Fruit fly (Drosophila melanogaster) whole organism, embryonic: Measurements from ENCODE around the gene Atg12.

ENCODE experiments used
- Adf1 ChIP-seq: fragments of 200-800 bp; sonication (Bioruptor generic); IDR thresholded peaks from 2 replicates; pipeline ENCODE4 v1.3.6; 2022; ENCODE audit warnings: missing biosample characterization, missing genetic modification characterization
- CG10274 ChIP-seq: fragments of 200-800 bp; sonication (Bioruptor generic); optimal IDR thresholded peaks from 3 replicates; lab custom pipeline; 2017; ENCODE audit warnings: missing biosample characterization, mild to moderate bottlenecking, missing genetic modification characterization
- CG10431 ChIP-seq: fragments of 200-800 bp; sonication (Bioruptor generic); optimal IDR thresholded peaks from 3 replicates; lab custom pipeline; 2018; ENCODE audit warnings: missing biosample characterization, mild to moderate bottlenecking, missing genetic modification characterization
- CG10979 ChIP-seq: fragments of 200-800 bp; sonication (Bioruptor generic); optimal IDR thresholded peaks from 2 replicates; lab custom pipeline; 2018; ENCODE audit warnings: missing biosample characterization, mild to moderate bottlenecking, missing genetic modification characterization, moderate library complexity
- CG11398 ChIP-seq: fragments of 200-800 bp; sonication (Bioruptor generic); optimal IDR thresholded peaks from 2 replicates; lab custom pipeline; 2016; ENCODE audit warnings: missing biosample characterization, missing genetic modification characterization
- CG11695 ChIP-seq: fragments of 200-800 bp; sonication (Bioruptor generic); IDR thresholded peaks from 3 replicates; pipeline ENCODE4 v1.3.6; 2022; ENCODE audit warnings: missing biosample characterization, missing genetic modification characterization
- CG12071 ChIP-seq: fragments of 200-800 bp; sonication (Bioruptor generic); optimal IDR thresholded peaks from 3 replicates; lab custom pipeline; 2018; ENCODE audit warnings: missing biosample characterization, mild to moderate bottlenecking, missing genetic modification characterization
- CG12744 ChIP-seq: fragments of 200-800 bp; sonication (Bioruptor generic); optimal IDR thresholded peaks from 2 replicates; lab custom pipeline; 2016; ENCODE audit warnings: missing biosample characterization, missing genetic modification characterization
- CG12942 ChIP-seq: fragments of 200-800 bp; sonication (Bioruptor generic); optimal IDR thresholded peaks from 3 replicates; lab custom pipeline; 2016; ENCODE audit warnings: missing biosample characterization, missing genetic modification characterization
- CG14441 ChIP-seq: fragments of 200-800 bp; sonication (Bioruptor generic); IDR thresholded peaks from 2 replicates; pipeline ENCODE4 v1.3.6; 2022; ENCODE audit warnings: missing biosample characterization, missing genetic modification characterization
- CG15601 ChIP-seq: fragments of 200-800 bp; sonication (Bioruptor generic); optimal IDR thresholded peaks from 3 replicates; lab custom pipeline; 2019; ENCODE audit warnings: missing biosample characterization, mild to moderate bottlenecking, missing genetic modification characterization, moderate library complexity
- CG17359 ChIP-seq: fragments of 200-800 bp; sonication (Bioruptor generic); optimal IDR thresholded peaks from 3 replicates; lab custom pipeline; 2018; ENCODE audit warnings: missing biosample characterization, mild to moderate bottlenecking, missing genetic modification characterization, moderate library complexity
- CG1792 ChIP-seq: fragments of 200-800 bp; sonication (Bioruptor generic); optimal IDR thresholded peaks from 2 replicates; lab custom pipeline; 2016; ENCODE audit warnings: missing biosample characterization, missing genetic modification characterization
- CG2120 ChIP-seq: fragments of 200-800 bp; sonication (Bioruptor generic); optimal IDR thresholded peaks from 3 replicates; lab custom pipeline; 2016; ENCODE audit warnings: missing biosample characterization, missing genetic modification characterization
- CG2129 ChIP-seq: fragments of 200-800 bp; sonication (Bioruptor generic); IDR thresholded peaks from 2 replicates; pipeline ENCODE4 v1.3.6; 2022; ENCODE audit warnings: missing biosample characterization, missing genetic modification characterization; ENCODE audit not compliant: partially characterized antibody
- CG3163 ChIP-seq: fragments of 200-800 bp; sonication (Bioruptor generic); optimal IDR thresholded peaks from 3 replicates; lab custom pipeline; 2016; ENCODE audit warnings: missing biosample characterization, missing genetic modification characterization
- CG34376 ChIP-seq: fragments of 200-800 bp; sonication (Bioruptor generic); optimal IDR thresholded peaks from 2 replicates; lab custom pipeline; 2018; ENCODE audit warnings: missing biosample characterization, mild to moderate bottlenecking, missing genetic modification characterization
- CG7357 ChIP-seq: fragments of 200-800 bp; sonication (Bioruptor generic); IDR thresholded peaks from 3 replicates; pipeline ENCODE4 v1.3.6; 2022; ENCODE audit warnings: missing biosample characterization, missing genetic modification characterization
- CG7928 ChIP-seq: fragments of 200-800 bp; sonication (Bioruptor generic); optimal IDR thresholded peaks from 2 replicates; lab custom pipeline; 2017; ENCODE audit warnings: missing biosample characterization, mild to moderate bottlenecking, missing genetic modification characterization
- CG8924 ChIP-seq: fragments of 200-800 bp; optimal IDR thresholded peaks from 3 replicates; lab custom pipeline; 2019; ENCODE audit warnings: missing biosample characterization, mild to moderate bottlenecking, missing genetic modification characterization, moderate library complexity
- Dp ChIP-seq: fragments of 200-800 bp; sonication (Bioruptor generic); optimal IDR thresholded peaks from 2 replicates; lab custom pipeline; 2018; ENCODE audit warnings: missing biosample characterization, mild to moderate bottlenecking, missing genetic modification characterization, moderate library complexity
- Eip74EF ChIP-seq, 2 experiments: fragments of 200-800 bp in 1 of 2; fragments of >200 bp in 1 of 2; sonication (Bioruptor generic) in 1 of 2; optimal IDR thresholded peaks; 2 replicates each; lab custom pipeline; 2017 to 2019; ENCODE audit warnings: missing biosample characterization in 2 of 2, missing genetic modification characterization in 2 of 2, mild to moderate bottlenecking in 1 of 2, moderate library complexity in 1 of 2
- Hey ChIP-seq: fragments of 200-800 bp; sonication (Bioruptor generic); optimal IDR thresholded peaks from 3 replicates; lab custom pipeline; 2018; ENCODE audit warnings: missing biosample characterization, mild to moderate bottlenecking, missing genetic modification characterization
- Meics ChIP-seq: fragments of 200-800 bp; sonication (Bioruptor generic); optimal IDR thresholded peaks from 2 replicates; lab custom pipeline; 2017; ENCODE audit warnings: missing biosample characterization, mild to moderate bottlenecking, missing genetic modification characterization
- Six4 ChIP-seq: fragments of 200-800 bp; sonication (Bioruptor generic); optimal IDR thresholded peaks from 2 replicates; lab custom pipeline; 2016; ENCODE audit warnings: missing biosample characterization, missing genetic modification characterization
- Sry-β ChIP-seq: fragments of 200-800 bp; sonication (Bioruptor generic); optimal IDR thresholded peaks from 2 replicates; lab custom pipeline; 2018; ENCODE audit warnings: missing biosample characterization, mild to moderate bottlenecking, missing genetic modification characterization, moderate library complexity
- Stat92E ChIP-seq, 3 experiments: fragments of >200 bp in 2 of 3; fragments of 200-800 bp in 1 of 3; sonication (Bioruptor generic) in 1 of 3; optimal IDR thresholded peaks; 2 replicates each; lab custom pipeline; 2017 to 2019; ENCODE audit warnings: missing biosample characterization in 3 of 3, missing genetic modification characterization in 3 of 3, mild to moderate bottlenecking in 1 of 3, moderate library complexity in 1 of 3
- Usf ChIP-seq: fragments of 200-800 bp; sonication (Bioruptor generic); optimal IDR thresholded peaks from 2 replicates; lab custom pipeline; 2017; ENCODE audit warnings: missing genotype, missing biosample characterization, missing genetic modification characterization
- bowl ChIP-seq: fragments of 200-800 bp; sonication (Bioruptor generic); IDR thresholded peaks from 2 replicates; pipeline ENCODE4 v1.3.6; 2022; ENCODE audit warnings: missing biosample characterization, missing genetic modification characterization
- cad ChIP-seq: fragments of >200 bp; optimal IDR thresholded peaks from 2 replicates; lab custom pipeline; 2017; ENCODE audit warnings: missing biosample characterization, missing genetic modification characterization
- croc ChIP-seq: fragments of 200-800 bp; sonication (Bioruptor generic); conservative IDR thresholded peaks from 3 replicates; pipeline ENCODE4 v1.3.6; 2022; ENCODE audit warnings: missing biosample characterization, missing genetic modification characterization
- cwo ChIP-seq: fragments of 200-800 bp; sonication (Bioruptor generic); optimal IDR thresholded peaks from 3 replicates; lab custom pipeline; 2017; ENCODE audit warnings: missing biosample characterization, missing genetic modification characterization, mild to moderate bottlenecking, moderate library complexity, missing genetic modification reagents
- dysf ChIP-seq: fragments of 200-800 bp; sonication (Bioruptor generic); IDR thresholded peaks from 3 replicates; pipeline ENCODE4 v1.3.6; 2022; ENCODE audit warnings: missing biosample characterization, missing genetic modification characterization
- en ChIP-seq: fragments of 200-800 bp; sonication (Bioruptor generic); optimal IDR thresholded peaks from 2 replicates; lab custom pipeline; 2016; ENCODE audit warnings: missing biosample characterization, missing genetic modification characterization
- fd64A ChIP-seq: fragments of 200-800 bp; sonication (Bioruptor generic); optimal IDR thresholded peaks from 3 replicates; lab custom pipeline; 2018; ENCODE audit warnings: missing biosample characterization, mild to moderate bottlenecking, missing genetic modification characterization
- fd96Cb ChIP-seq: fragments of 200-800 bp; sonication (Bioruptor generic); optimal IDR thresholded peaks from 2 replicates; lab custom pipeline; 2018; ENCODE audit warnings: missing biosample characterization, mild to moderate bottlenecking, missing genetic modification characterization, moderate library complexity
- gfzf ChIP-seq: fragments of 200-800 bp; sonication (Bioruptor generic); optimal IDR thresholded peaks from 2 replicates; lab custom pipeline; 2016; ENCODE audit warnings: missing biosample characterization, mild to moderate bottlenecking, missing genetic modification characterization, moderate library complexity
- h ChIP-seq: fragments of >200 bp; optimal IDR thresholded peaks from 2 replicates; lab custom pipeline; 2017
- kah ChIP-seq: fragments of 200-800 bp; sonication (Bioruptor generic); optimal IDR thresholded peaks from 2 replicates; lab custom pipeline; 2018; ENCODE audit warnings: missing biosample characterization, mild to moderate bottlenecking, missing genetic modification characterization
- maf-S ChIP-seq: fragments of 200-800 bp; sonication (Bioruptor generic); optimal IDR thresholded peaks from 2 replicates; lab custom pipeline; 2016; ENCODE audit warnings: missing biosample characterization, missing genetic modification characterization
- pan ChIP-seq, 4 experiments: fragments of >200 bp in 3 of 4; fragments of 200-800 bp in 1 of 4; sonication (Bioruptor generic) in 1 of 4; optimal IDR thresholded peaks in 3 of 4; IDR thresholded peaks in 1 of 4; 2 replicates each; pipeline versions ENCODE4 v1.3.6 to Lab custom; 2017 to 2022; ENCODE audit warnings: missing biosample characterization in 2 of 4, missing genetic modification characterization in 2 of 4, mixed read lengths in 1 of 4
- scrt ChIP-seq: fragments of 200-800 bp; sonication (Bioruptor generic); optimal IDR thresholded peaks from 2 replicates; lab custom pipeline; 2018; ENCODE audit warnings: missing biosample characterization, mild to moderate bottlenecking, missing genetic modification characterization, moderate library complexity
- sna ChIP-seq: fragments of 200-800 bp; sonication (Bioruptor generic); IDR thresholded peaks from 2 replicates; pipeline ENCODE4 v1.3.6; 2022; ENCODE audit warnings: missing biosample characterization, missing genetic modification characterization; ENCODE audit not compliant: partially characterized antibody
- sob ChIP-seq: fragments of 200-800 bp; sonication (Bioruptor generic); IDR thresholded peaks from 2 replicates; pipeline ENCODE4 v1.3.6; 2022; ENCODE audit warnings: missing biosample characterization, missing genetic modification characterization
- sqz ChIP-seq: fragments of 200-800 bp; sonication (Bioruptor generic); optimal IDR thresholded peaks from 3 replicates; lab custom pipeline; 2018; ENCODE audit warnings: missing biosample characterization, mild to moderate bottlenecking, missing genetic modification characterization
- wek ChIP-seq: fragments of 200-800 bp; sonication (Bioruptor generic); optimal IDR thresholded peaks from 3 replicates; lab custom pipeline; 2018; ENCODE audit warnings: missing biosample characterization, mild to moderate bottlenecking, missing genetic modification characterization, moderate library complexity
- wor ChIP-seq: fragments of 200-800 bp; sonication (Bioruptor generic); IDR thresholded peaks from 2 replicates; pipeline ENCODE4 v1.3.6; 2022; ENCODE audit warnings: missing biosample characterization, missing genetic modification characterization
- zen ChIP-seq: fragments of 200-800 bp; sonication (Bioruptor generic); optimal IDR thresholded peaks from 3 replicates; lab custom pipeline; 2018; ENCODE audit warnings: missing biosample characterization, mild to moderate bottlenecking, missing genetic modification characterization, moderate library complexity

Atg12 gene

DNA sequence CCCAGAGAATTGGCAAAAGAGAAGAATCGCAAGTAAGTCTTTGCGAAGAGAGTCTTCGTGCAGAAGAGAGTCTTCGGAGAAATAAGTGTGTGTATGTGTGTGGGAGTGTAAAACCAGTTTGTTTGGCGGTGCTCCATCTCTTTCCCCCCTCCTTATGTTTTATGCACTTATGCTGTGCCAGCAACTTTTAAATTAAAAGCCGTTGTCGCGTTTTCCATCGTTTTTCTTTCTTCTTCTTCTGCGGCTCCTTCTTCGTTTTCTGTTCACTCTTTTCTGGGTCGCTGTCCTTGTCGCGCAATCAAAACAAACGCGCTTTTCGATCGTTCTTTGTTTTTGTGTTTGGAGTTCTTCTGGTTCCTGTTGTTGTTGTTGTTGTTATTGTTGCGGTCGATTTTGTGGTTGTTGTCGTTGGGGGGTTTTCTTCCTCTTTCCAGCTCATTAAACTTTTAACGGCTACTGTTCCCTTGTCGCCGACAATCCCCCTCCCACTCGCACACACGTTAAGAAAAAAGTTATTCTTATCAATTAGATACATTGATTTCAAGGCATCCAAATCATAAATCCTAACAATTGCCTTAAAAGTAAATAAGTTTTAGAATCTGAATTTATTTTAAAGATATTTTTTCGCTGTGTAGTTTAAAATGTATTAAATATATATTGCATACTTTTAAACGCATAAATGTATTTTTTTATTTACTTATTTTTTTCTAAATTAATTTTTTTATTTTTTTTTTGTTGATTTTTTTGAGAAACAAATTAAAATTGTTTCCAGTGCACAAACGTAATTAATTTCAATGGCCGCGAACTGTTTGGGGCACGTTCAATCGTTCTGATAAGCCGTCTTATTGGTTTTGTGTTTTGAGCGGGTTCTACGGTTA, 25.4 kb upstream of the Atg12 start (continued):
- TF ChIP-seq fd96Cb (tag; lab: Kevin White, UChicago), result peak; percentile 86
- TF ChIP-seq CG12942 (GFP tag; lab: Kevin White, UChicago), result peak; percentile 50
- TF ChIP-seq CG10274, result no peak
- TF ChIP-seq Dp (GFP tag; lab: Kevin White, UChicago), result no peak
- peak; percentile 88 for TF ChIP-seq CG17359 (tag; lab: Kevin White, UChicago)
- TF ChIP-seq dysf (GFP tag; lab: Robert Waterston, UW), result peak; percentile 85
- TF ChIP-seq CG3163 (GFP tag; lab: Kevin White, UChicago), result peak; percentile 74
- TF ChIP-seq CG1792, result no peak
- peak in 1 of 2 experiments; percentile 82 for TF ChIP-seq Eip74EF (GFP tag; optimal IDR thresholded peaks at IDR 0.05; lab: Kevin White, UChicago)
- no peak for TF ChIP-seq bowl (GFP tag; lab: Robert Waterston, UW)
- TF ChIP-seq kah (GFP tag; lab: Kevin White, UChicago), result peak; percentile 59
- peak; percentile 66 for TF ChIP-seq wor (GFP tag; lab: Robert Waterston, UW)
- TF ChIP-seq CG10431 (GFP tag; lab: Kevin White, UChicago), result peak; percentile 63
- peak; percentile 87 for TF ChIP-seq CG11695
- TF ChIP-seq cwo (GFP tag; lab: Kevin White, UChicago), result peak; percentile 77
- no peak for TF ChIP-seq sna (GFP tag; lab: Robert Waterston, UW)
- TF ChIP-seq CG7357 (GFP tag; lab: Robert Waterston, UW), result peak; percentile 40; the same call in 1 of the 3 replicates
- no peak for TF ChIP-seq CG2129
- TF ChIP-seq en (GFP tag; lab: Kevin White, UChicago), result no peak
- no peak for TF ChIP-seq Sry-β (GFP tag; lab: Kevin White, UChicago)
- no peak for TF ChIP-seq CG7928 (GFP tag; lab: Kevin White, UChicago)
- no peak for TF ChIP-seq Adf1 (GFP tag; lab: Robert Waterston, UW)
- TF ChIP-seq Usf (GFP tag; lab: Kevin White, UChicago), result peak; percentile 50
- peak; percentile 82 for TF ChIP-seq Meics
- TF ChIP-seq sqz (GFP tag; lab: Kevin White, UChicago), result peak; percentile 59
- peak; percentile 95 for TF ChIP-seq CG10979
- no peak for TF ChIP-seq pan (optimal IDR thresholded peaks at IDR 0.05; lab: Kevin White, UChicago)
- peak in 1 of 2 experiments; percentile 76 for TF ChIP-seq pan (GFP tag; optimal IDR thresholded peaks at IDR 0.05 in 1 of 2, IDR thresholded peaks at IDR 0.05 in 1 of 2)
- TF ChIP-seq h, result no peak
- TF ChIP-seq maf-S (GFP tag; lab: Kevin White, UChicago), result no peak
- no peak for TF ChIP-seq CG12744 (GFP tag; lab: Kevin White, UChicago)
- TF ChIP-seq CG14441 (GFP tag; lab: Robert Waterston, UW), result peak; percentile 34; the same call in 1 of the 2 replicates
- TF ChIP-seq wek, result no peak
- peak; percentile 41 for TF ChIP-seq CG2120 (GFP tag; lab: Kevin White, UChicago)
- peak in 1 of 3 experiments; percentile 72 for TF ChIP-seq Stat92E (GFP tag; optimal IDR thresholded peaks at IDR 0.05; lab: Kevin White, UChicago)
- TF ChIP-seq cad (GFP tag; lab: Kevin White, UChicago), result no peak
- TF ChIP-seq fd64A (GFP tag; lab: Kevin White, UChicago), result no peak
- TF ChIP-seq croc, result peak; percentile 76
- TF ChIP-seq zen (tag; lab: Kevin White, UChicago), result peak; percentile 82
- no peak for TF ChIP-seq CG34376 (GFP tag; lab: Kevin White, UChicago)
- no peak for TF ChIP-seq CG12071 (GFP tag; lab: Kevin White, UChicago)
- TF ChIP-seq scrt (GFP tag; lab: Kevin White, UChicago), result no peak
- TF ChIP-seq CG15601, result peak; percentile 95
- peak; percentile 52 for TF ChIP-seq sob (GFP tag; lab: Robert Waterston, UW)
- no peak for TF ChIP-seq gfzf (GFP tag; lab: Kevin White, UChicago)
- peak; percentile 36 for TF ChIP-seq CG11398 (GFP tag; lab: Kevin White, UChicago)
- no peak for TF ChIP-seq Hey (tag; lab: Kevin White, UChicago)
- TF ChIP-seq CG8924 (tag; lab: Kevin White, UChicago), result peak; percentile 96
- peak; percentile 66 for TF ChIP-seq Six4 (GFP tag; lab: Kevin White, UChicago)
